Worm (Caenorhabditis elegans) whole organism, young adult: Measurements from ENCODE around the gene T16G1.13.

ENCODE experiments used
- B0261.1 ChIP-seq: sonication (generic microtip); optimal IDR thresholded peaks from 2 replicates; lab custom pipeline; 2016; ENCODE audit warnings: mild to moderate bottlenecking, missing genetic modification characterization, moderate library complexity, missing compliant biosample characterization
- K11D2.4 ChIP-seq: fragments of 200-800 bp; sonication (Bioruptor generic); IDR thresholded peaks from 2 replicates; pipeline ENCODE4 v1.3.6; 2022; ENCODE audit warnings: missing genetic modification reagents, missing genetic modification characterization, missing compliant biosample characterization
- ama-1 ChIP-seq, 3 experiments: fragments of 150-350 bp in 1 of 3; sonication (generic microtip) in 2 of 3; optimal IDR thresholded peaks; 2 replicates each; lab custom pipeline; 2014 to 2018; ENCODE audit warnings: missing biosample characterization in 2 of 3, missing genetic modification characterization in 2 of 3, missing genetic modification reagents in 2 of 3
- cebp-2 ChIP-seq: fragments of 200-800 bp; sonication (Bioruptor generic); IDR thresholded peaks from 2 replicates; pipeline ENCODE4 v1.3.6; 2022; ENCODE audit warnings: missing genetic modification characterization, missing compliant biosample characterization
- dpff-1 ChIP-seq: sonication (generic microtip); optimal IDR thresholded peaks from 2 replicates; lab custom pipeline; 2017; ENCODE audit warnings: mild to moderate bottlenecking, missing genetic modification characterization, missing compliant biosample characterization
- let-607 ChIP-seq, 2 experiments: fragments of 200-800 bp in 1 of 2; sonication (Bioruptor generic) in 1 of 2; sonication (generic microtip) in 1 of 2; optimal IDR thresholded peaks; 2 replicates each; lab custom pipeline; 2016 to 2018; ENCODE audit warnings: mild to moderate bottlenecking in 2 of 2, missing compliant biosample characterization in 2 of 2, missing genetic modification characterization in 2 of 2, moderate library complexity in 2 of 2, missing genotype in 1 of 2
- nfyb-1 ChIP-seq: fragments of 200-800 bp; sonication (Bioruptor generic); IDR thresholded peaks from 2 replicates; pipeline ENCODE4 v1.3.6; 2022; ENCODE audit warnings: missing genetic modification reagents, missing genetic modification characterization, missing compliant biosample characterization
- pha-4 ChIP-seq: fragments of 150-350 bp; sonication (generic microtip); optimal IDR thresholded peaks from 2 replicates; lab custom pipeline; 2014; ENCODE audit warnings: missing biosample characterization, missing genetic modification reagents, missing genetic modification characterization
- rec-8 ChIP-seq, 2 experiments: sonication (generic microtip); optimal IDR thresholded peaks; 2 replicates each; lab custom pipeline; 2016; ENCODE audit warnings: mild to moderate bottlenecking in 2 of 2, missing genetic modification characterization in 2 of 2, missing genetic modification reagents in 2 of 2, missing genotype in 2 of 2, missing biosample characterization in 1 of 2, missing compliant biosample characterization in 1 of 2, moderate library complexity in 1 of 2
- unc-62 ChIP-seq: fragments of 150-350 bp; optimal IDR thresholded peaks from 2 replicates; lab custom pipeline; 2014; ENCODE audit warnings: missing biosample characterization, missing genetic modification reagents, missing genetic modification characterization

DNA sequence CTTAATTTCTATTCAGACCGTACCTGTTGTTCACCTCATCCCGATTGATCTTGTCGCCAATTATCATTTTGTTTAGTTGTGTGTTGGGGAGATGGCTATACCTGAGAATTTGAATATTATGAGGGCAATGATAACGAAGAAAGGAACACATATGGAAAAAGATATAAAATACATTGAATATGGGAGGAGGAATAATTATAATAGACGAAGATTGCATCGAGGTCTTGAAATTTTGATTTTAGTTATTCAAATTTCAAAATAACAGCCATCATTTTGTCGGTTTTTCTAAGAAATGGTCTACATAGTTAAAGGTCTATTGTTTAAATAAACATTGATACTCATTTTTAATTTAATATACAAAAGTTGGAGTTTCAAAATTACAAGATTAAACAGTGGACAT, 37.4 kb downstream of the T16G1.13 start, which contains the start of gene shw-3:
- no peak for TF ChIP-seq dpff-1
- no peak for TF ChIP-seq K11D2.4 (GFP tag; lab: Robert Waterston, UW)
- no peak for TF ChIP-seq B0261.1 (tag; lab: Kevin White, UChicago)
- TF ChIP-seq unc-62 (GFP tag; lab: Kevin White, UChicago), result no peak
- no peak for TF ChIP-seq let-607 (tag; optimal IDR thresholded peaks at IDR 0.05; lab: Kevin White, UChicago)
- TF ChIP-seq nfyb-1, result no peak
- TF ChIP-seq rec-8 (tag; optimal IDR thresholded peaks at IDR 0.05; lab: Kevin White, UChicago), result no peak
- TF ChIP-seq cebp-2 (GFP tag; lab: Robert Waterston, UW), result no peak
- TF ChIP-seq ama-1 (optimal IDR thresholded peaks at IDR 0.05; lab: Kevin White, UChicago), result no peak
- no peak for TF ChIP-seq ama-1 (GFP tag; optimal IDR thresholded peaks at IDR 0.05; lab: Kevin White, UChicago)
- TF ChIP-seq pha-4, result no peak
